Fruit fly (Drosophila melanogaster) whole organism, prepupa: Measurements from ENCODE around the gene unc.

Source experiments
- CG3032 ChIP-seq: fragments of 200-800 bp; optimal IDR thresholded peaks from 2 replicates; lab custom pipeline; 2019; ENCODE audit warnings: missing biosample characterization, mild to moderate bottlenecking, missing genetic modification characterization, moderate library complexity
- CG3919 ChIP-seq: fragments of 200-800 bp; sonication (Bioruptor generic); optimal IDR thresholded peaks from 3 replicates; lab custom pipeline; 2016; ENCODE audit warnings: missing biosample characterization, missing genetic modification characterization
- CG8119 ChIP-seq: fragments of 200-800 bp; sonication (Bioruptor generic); IDR thresholded peaks from 3 replicates; pipeline ENCODE4 v1.3.6; 2022; ENCODE audit warnings: missing biosample characterization, missing genetic modification characterization
- Hr4 ChIP-seq: fragments of 200-800 bp; sonication (Bioruptor generic); optimal IDR thresholded peaks from 3 replicates; lab custom pipeline; 2016; ENCODE audit warnings: missing biosample characterization, missing genetic modification characterization
- Lpt ChIP-seq: fragments of 200-800 bp; sonication (Bioruptor generic); optimal IDR thresholded peaks from 3 replicates; lab custom pipeline; 2016; ENCODE audit warnings: missing biosample characterization, missing genetic modification characterization
- dac ChIP-seq: fragments of 200-800 bp; sonication (Bioruptor generic); optimal IDR thresholded peaks from 2 replicates; lab custom pipeline; 2017; ENCODE audit warnings: missing biosample characterization, mild to moderate bottlenecking, missing genetic modification characterization
- esn ChIP-seq: fragments of 200-800 bp; sonication (Bioruptor generic); optimal IDR thresholded peaks from 2 replicates; lab custom pipeline; 2016; ENCODE audit warnings: missing biosample characterization, mild to moderate bottlenecking, missing genetic modification characterization, moderate library complexity
- fd59A ChIP-seq: fragments of 200-800 bp; sonication (Bioruptor generic); optimal IDR thresholded peaks from 2 replicates; lab custom pipeline; 2017; ENCODE audit warnings: missing biosample characterization, mild to moderate bottlenecking, missing genetic modification characterization, missing genetic modification reagents
- fd85E ChIP-seq: fragments of 200-800 bp; sonication (Bioruptor generic); optimal IDR thresholded peaks from 3 replicates; lab custom pipeline; 2016; ENCODE audit warnings: missing biosample characterization, missing genetic modification characterization
- lz ChIP-seq: fragments of 200-800 bp; sonication (Bioruptor generic); optimal IDR thresholded peaks from 3 replicates; lab custom pipeline; 2016; ENCODE audit warnings: missing biosample characterization, missing genetic modification characterization
- topi ChIP-seq: fragments of 200-800 bp; sonication (Bioruptor generic); optimal IDR thresholded peaks from 3 replicates; lab custom pipeline; 2016; ENCODE audit warnings: missing biosample characterization, missing genetic modification characterization

dm6 chrX:21125966-21126553, 9.3 kb upstream of the unc start:
- no peak for TF ChIP-seq fd85E (GFP tag; lab: Kevin White, UChicago)
- TF ChIP-seq topi (GFP tag; lab: Kevin White, UChicago): no peak
- no peak for TF ChIP-seq CG3032 (tag; lab: Kevin White, UChicago)
- no peak for TF ChIP-seq esn (GFP tag; lab: Kevin White, UChicago)
- no peak for TF ChIP-seq CG8119 (GFP tag; lab: Robert Waterston, UW)
- no peak for TF ChIP-seq dac (GFP tag; lab: Kevin White, UChicago)
- TF ChIP-seq Lpt: no peak
- TF ChIP-seq CG3919 (GFP tag; lab: Kevin White, UChicago): no peak
- TF ChIP-seq fd59A (GFP tag; lab: Kevin White, UChicago): no peak
- no peak for TF ChIP-seq lz (GFP tag; lab: Kevin White, UChicago)
- TF ChIP-seq Hr4 (GFP tag; lab: Kevin White, UChicago): no peak
